Worm (Caenorhabditis elegans) whole organism, early embryonic: ENCODE results near the gene cht-2.

Source experiments
- B0310.2 ChIP-seq: sonication (generic microtip); optimal IDR thresholded peaks from 2 replicates; lab custom pipeline; 2016; ENCODE audit warnings: mild to moderate bottlenecking, missing genetic modification characterization, missing compliant biosample characterization
- F13C5.2 ChIP-seq: sonication (generic microtip); optimal IDR thresholded peaks from 2 replicates; lab custom pipeline; 2017; ENCODE audit warnings: mild to moderate bottlenecking, missing genetic modification characterization, inconsistent platforms, missing compliant biosample characterization
- aly-1 ChIP-seq: sonication (generic microtip); optimal IDR thresholded peaks from 2 replicates; lab custom pipeline; 2016; ENCODE audit warnings: missing genetic modification characterization, missing compliant biosample characterization
- ama-1 ChIP-seq: fragments of 150-350 bp; optimal IDR thresholded peaks from 2 replicates; lab custom pipeline; 2014
- ceh-13 ChIP-seq: fragments of 200-800 bp; sonication (Bioruptor generic); optimal IDR thresholded peaks from 2 replicates; lab custom pipeline; 2018; ENCODE audit warnings: mild to moderate bottlenecking, missing genetic modification characterization, missing compliant biosample characterization
- ceh-36 ChIP-seq: sonication (generic microtip); optimal IDR thresholded peaks from 2 replicates; lab custom pipeline; 2016; ENCODE audit warnings: missing genetic modification characterization, inconsistent platforms, missing compliant biosample characterization
- ets-7 ChIP-seq: sonication (generic microtip); optimal IDR thresholded peaks from 2 replicates; lab custom pipeline; 2016; ENCODE audit warnings: missing genotype, missing genetic modification characterization, missing compliant biosample characterization
- flt-1 ChIP-seq: fragments of 200-800 bp; sonication (Bioruptor generic); IDR thresholded peaks from 2 replicates; pipeline ENCODE4 v1.3.6; 2022; ENCODE audit warnings: missing genetic modification characterization, missing compliant biosample characterization
- hmbx-1 ChIP-seq: sonication (generic microtip); optimal IDR thresholded peaks from 2 replicates; lab custom pipeline; 2016; ENCODE audit warnings: mild to moderate bottlenecking, missing genetic modification characterization, missing compliant biosample characterization
- hmg-4 ChIP-seq: fragments of 200-800 bp; sonication (Bioruptor generic); optimal IDR thresholded peaks from 2 replicates; lab custom pipeline; 2018; ENCODE audit warnings: mild to moderate bottlenecking, missing genetic modification characterization, missing compliant biosample characterization
- hnd-1 ChIP-seq: sonication (generic microtip); optimal IDR thresholded peaks from 2 replicates; lab custom pipeline; 2016; ENCODE audit warnings: missing genetic modification characterization, missing compliant biosample characterization
- pes-1 ChIP-seq: fragments of 200-800 bp; sonication (Bioruptor generic); IDR thresholded peaks from 2 replicates; pipeline ENCODE4 v1.3.6; 2022; ENCODE audit warnings: missing genetic modification reagents, missing genetic modification characterization, missing compliant biosample characterization
- scrt-1 ChIP-seq: fragments of 200-800 bp; sonication (Bioruptor generic); IDR thresholded peaks from 2 replicates; pipeline ENCODE4 v1.3.6; 2022; ENCODE audit warnings: missing genetic modification characterization, missing compliant biosample characterization
- sea-1 ChIP-seq: fragments of 200-800 bp; sonication (Bioruptor generic); conservative IDR thresholded peaks from 2 replicates; pipeline ENCODE4 v1.3.6; 2022; ENCODE audit warnings: missing genetic modification characterization, missing compliant biosample characterization
- tbx-11 ChIP-seq: fragments of 200-800 bp; sonication (Bioruptor generic); IDR thresholded peaks from 2 replicates; pipeline ENCODE4 v1.3.6; 2022; ENCODE audit warnings: missing genetic modification characterization, missing compliant biosample characterization
- tbx-37 ChIP-seq: fragments of 200-800 bp; sonication (Bioruptor generic); conservative IDR thresholded peaks from 2 replicates; pipeline ENCODE4 v1.3.6; 2022; ENCODE audit warnings: missing genetic modification reagents, missing genetic modification characterization, missing compliant biosample characterization
- tra-4 ChIP-seq: sonication (generic microtip); optimal IDR thresholded peaks from 2 replicates; lab custom pipeline; 2017; ENCODE audit warnings: missing genetic modification characterization, missing compliant biosample characterization

The cht-2 gene

ce11 chrII:8515521-8515920 is 5.2 kb upstream of the cht-2 start:
- TF ChIP-seq F13C5.2 = no peak
- TF ChIP-seq ceh-36 (tag; lab: Kevin White, UChicago) = no peak
- TF ChIP-seq hnd-1 (tag; lab: Kevin White, UChicago) = no peak
- no peak for TF ChIP-seq tbx-37 (GFP tag; lab: Robert Waterston, UW)
- no peak for TF ChIP-seq ceh-13 (GFP tag; lab: Kevin White, UChicago)
- TF ChIP-seq hmg-4 (GFP tag; lab: Kevin White, UChicago) = no peak

- TF ChIP-seq tbx-37 (GFP tag; lab: Robert Waterston, UW) (peak; percentile 46; the same call in 1 of the 2 replicates), flt-1 (GFP tag; lab: Robert Waterston, UW) (0 out of 2 replicates have a peak, but pooled peaks have one; percentile 31), B0310.2 (no peak), sea-1 (GFP tag; lab: Robert Waterston, UW) (no peak), F13C5.2 (peak; percentile 5), pes-1 (GFP tag; lab: Robert Waterston, UW) (no peak)
Observed at ce11 chrII:8516783-8517182, 3.9 kb upstream of the cht-2 start, which contains the start of gene rnh-2. TSS of gene rnh-2 (plus strand) at chrII:8517150.

- TF ChIP-seq F13C5.2 (no peak), flt-1 (GFP tag; lab: Robert Waterston, UW) (no peak), ceh-13 (GFP tag; lab: Kevin White, UChicago) (no peak), hnd-1 (tag; lab: Kevin White, UChicago) (no peak), ceh-36 (tag; lab: Kevin White, UChicago) (no peak), aly-1 (tag; lab: Kevin White, UChicago) (no peak), sea-1 (GFP tag; lab: Robert Waterston, UW) (no peak), scrt-1 (no peak), tra-4 (tag; lab: Kevin White, UChicago) (no peak), tbx-11 (GFP tag; lab: Robert Waterston, UW) (no peak), ets-7 (tag; lab: Kevin White, UChicago) (no peak), hmbx-1 (tag; lab: Kevin White, UChicago) (no peak), ama-1 (no peak), B0310.2 (no peak), pes-1 (GFP tag; lab: Robert Waterston, UW) (no peak), tbx-37 (GFP tag; lab: Robert Waterston, UW) (no peak), hmg-4 (GFP tag; lab: Kevin White, UChicago) (no peak)
Observed at ce11 chrII:8518210-8518609, 2.5 kb upstream of the cht-2 start, which contains the start of gene T13H5.8. TSS of gene T13H5.8 (plus strand) at chrII:8518510.

ce11 chrII:8525133-8525736 is 4.5 kb downstream of the cht-2 start, which contains the start of the genes prp-9 and mrps-18B:
TSS of gene prp-9 (minus strand) at chrII:8525396.
TSS of gene mrps-18B (plus strand) at chrII:8525681.
- TF ChIP-seq ceh-36 (tag; lab: Kevin White, UChicago) = no peak
- TF ChIP-seq sea-1 (GFP tag; lab: Robert Waterston, UW) = no peak
- TF ChIP-seq hmbx-1 (tag; lab: Kevin White, UChicago) = no peak
- TF ChIP-seq aly-1 (tag; lab: Kevin White, UChicago) = no peak
- no peak for TF ChIP-seq scrt-1
- TF ChIP-seq B0310.2 = no peak
- TF ChIP-seq F13C5.2 = no peak
- no peak for TF ChIP-seq hnd-1 (tag; lab: Kevin White, UChicago)
- TF ChIP-seq ets-7 (tag; lab: Kevin White, UChicago) = no peak
- no peak for TF ChIP-seq pes-1 (GFP tag; lab: Robert Waterston, UW)
- TF ChIP-seq tbx-11 (GFP tag; lab: Robert Waterston, UW) = no peak
- no peak for TF ChIP-seq tbx-37 (GFP tag; lab: Robert Waterston, UW)
- TF ChIP-seq ama-1 = no peak

- TF ChIP-seq ets-7 (tag; lab: Kevin White, UChicago) (no peak), pes-1 (GFP tag; lab: Robert Waterston, UW) (no peak), scrt-1 (no peak), flt-1 (GFP tag; lab: Robert Waterston, UW) (no peak), tbx-11 (GFP tag; lab: Robert Waterston, UW) (no peak), B0310.2 (no peak), ceh-13 (GFP tag; lab: Kevin White, UChicago) (no peak), hnd-1 (tag; lab: Kevin White, UChicago) (no peak), tra-4 (tag; lab: Kevin White, UChicago) (no peak), ceh-36 (tag; lab: Kevin White, UChicago) (no peak), aly-1 (tag; lab: Kevin White, UChicago) (no peak), sea-1 (GFP tag; lab: Robert Waterston, UW) (no peak), hmg-4 (GFP tag; lab: Kevin White, UChicago) (no peak), tbx-37 (GFP tag; lab: Robert Waterston, UW) (no peak), hmbx-1 (tag; lab: Kevin White, UChicago) (no peak), F13C5.2 (no peak), ama-1 (no peak)
Observed at ce11 chrII:8529176-8529698, 8.5 kb downstream of the cht-2 start.

ce11 chrII:8531181-8531759 is 10.5 kb downstream of the cht-2 start, which contains the start of gene gldi-7:
TSS of gene gldi-7 (minus strand) at chrII:8531222.
- TF ChIP-seq tbx-11 (GFP tag; lab: Robert Waterston, UW) (no peak), aly-1 (tag; lab: Kevin White, UChicago) (no peak), tra-4 (tag; lab: Kevin White, UChicago) (no peak), hnd-1 (tag; lab: Kevin White, UChicago) (no peak)

ce11 chrII:8532015-8532414 is 11.3 kb downstream of the cht-2 start:
- TF ChIP-seq F13C5.2 = no peak
- no peak for TF ChIP-seq hnd-1 (tag; lab: Kevin White, UChicago)
- no peak for TF ChIP-seq ama-1
- TF ChIP-seq ets-7 (tag; lab: Kevin White, UChicago) = no peak
- no peak for TF ChIP-seq scrt-1
